Worm (Caenorhabditis elegans): ENCODE measurements around the gene lbp-1.

The lbp-1 gene

ce11 chrX:3262600-3262999 is 3.7 kb downstream of the lbp-1 start, which contains the start of gene fbxb-71:
fbxb-71 (plus strand) TSS chrX:3262900.
- TF ChIP-seq B0019.2 (GFP tag; conservative IDR thresholded peaks at IDR 0.05), result no peak
- TF ChIP-seq nfya-2 (GFP tag; IDR thresholded peaks at IDR 0.05), result no peak
- no peak for TF ChIP-seq madf-8 (GFP tag; conservative IDR thresholded peaks at IDR 0.05)
- TF ChIP-seq zim-3 (tag; optimal IDR thresholded peaks at IDR 0.05), result no peak
- no peak for TF ChIP-seq aptf-3 (GFP tag; IDR thresholded peaks at IDR 0.05)
- no peak for TF ChIP-seq let-526 (GFP tag; IDR thresholded peaks at IDR 0.05)
- no peak for TF ChIP-seq dox-1 (GFP tag; IDR thresholded peaks at IDR 0.05)
- no peak for TF ChIP-seq xnd-1 (tag; optimal IDR thresholded peaks at IDR 0.05)
- TF ChIP-seq lsl-1 (GFP tag; optimal IDR thresholded peaks at IDR 0.05), result no peak
- no peak for TF ChIP-seq let-607 (tag; optimal IDR thresholded peaks at IDR 0.05)
- no peak for TF ChIP-seq K12H6.12 (tag; optimal IDR thresholded peaks at IDR 0.05)

- TF ChIP-seq Y79H2A.3 (GFP tag; conservative IDR thresholded peaks at IDR 0.05) (no peak), ceh-27 (GFP tag; optimal IDR thresholded peaks at IDR 0.05) (peak; percentile 29)
Measured at ce11 chrX:3270806-3271205, 11.9 kb downstream of the lbp-1 start, which contains the start of gene sul-1. sul-1 (minus strand) TSS chrX:3270906.

ce11 chrX:3271673-3272072 is 12.7 kb downstream of the lbp-1 start, which contains the start of gene K09C4.9:
K09C4.9 (minus strand) TSS chrX:3271773.
- no peak for TF ChIP-seq sptf-2 (GFP tag; optimal IDR thresholded peaks at IDR 0.05)
- no peak for TF ChIP-seq C06A6.2 (GFP tag; conservative IDR thresholded peaks at IDR 0.05)
- no peak for TF ChIP-seq ceh-100 (GFP tag; IDR thresholded peaks at IDR 0.05)
- TF ChIP-seq F39B2.1 (GFP tag; IDR thresholded peaks at IDR 0.05), result no peak
- TF ChIP-seq bed-1 (GFP tag; IDR thresholded peaks at IDR 0.05), result no peak

ce11 chrX:3272580-3272979 is 13.6 kb downstream of the lbp-1 start, which contains the start of gene K09C4.7:
K09C4.7 (plus strand) TSS chrX:3272880.
- TF ChIP-seq tbx-9 (tag; optimal IDR thresholded peaks at IDR 0.05; ENCODE audit: borderline replicate concordance), result no peak
- TF ChIP-seq madf-3 (GFP tag; IDR thresholded peaks at IDR 0.05), result no peak
- no peak for TF ChIP-seq ZK185.1 (tag; optimal IDR thresholded peaks at IDR 0.05; ENCODE audit: poor library complexity, severe bottlenecking)
- TF ChIP-seq Y67H2A.10 (GFP tag; conservative IDR thresholded peaks at IDR 0.05), result no peak
- TF ChIP-seq ztf-25 (GFP tag; IDR thresholded peaks at IDR 0.05), result no peak
- TF ChIP-seq athp-1 (tag; optimal IDR thresholded peaks at IDR 0.05), result no peak
- TF ChIP-seq B0261.1 (tag; optimal IDR thresholded peaks at IDR 0.05), result no peak
- TF ChIP-seq hmg-1.2 (GFP tag; IDR thresholded peaks at IDR 0.05), result no peak
- TF ChIP-seq attf-5 (GFP tag; optimal IDR thresholded peaks at IDR 0.05), result no peak
- no peak for TF ChIP-seq ztf-18 (tag; optimal IDR thresholded peaks at IDR 0.05)
- TF ChIP-seq F37B4.10 (GFP tag; IDR thresholded peaks at IDR 0.05), result no peak
- no peak for TF ChIP-seq nfya-2 (GFP tag; IDR thresholded peaks at IDR 0.05)
- no peak for TF ChIP-seq snpc-1.3 (tag; optimal IDR thresholded peaks at IDR 0.05; ENCODE audit: insufficient read depth)

ce11 chrX:3280130-3280529 is 21.2 kb downstream of the lbp-1 start, which contains the start of gene K09C4.10:
K09C4.10 (minus strand) TSS chrX:3280230.
- TF ChIP-seq pha-4 (tag; optimal IDR thresholded peaks at IDR 0.05), result no peak
- TF ChIP-seq tbx-9 (tag; optimal IDR thresholded peaks at IDR 0.05; ENCODE audit: borderline replicate concordance), result no peak
- no peak for TF ChIP-seq lag-1 (GFP tag; IDR thresholded peaks at IDR 0.05)
- no peak for TF ChIP-seq ztf-26 (tag; optimal IDR thresholded peaks at IDR 0.05)
